Fruit fly (Drosophila melanogaster) Kc167 (cell line): ENCODE measurements around the gene CG12783.

Source experiments
- Myc ChIP-seq: fragments of >200 bp; optimal IDR thresholded peaks from 2 replicates; lab custom pipeline; 2017; ENCODE audit warnings: missing external identifiers
- Sin3A ChIP-seq: fragments of >200 bp; optimal IDR thresholded peaks from 2 replicates; lab custom pipeline; 2018; ENCODE audit warnings: missing external identifiers
- h ChIP-seq: fragments of >200 bp; optimal IDR thresholded peaks from 3 replicates; lab custom pipeline; 2018; ENCODE audit warnings: missing external identifiers
- insv ChIP-seq: fragments of >200 bp; optimal IDR thresholded peaks from 3 replicates; lab custom pipeline; 2018; ENCODE audit warnings: missing external identifiers
- psq ChIP-seq: fragments of >200 bp; optimal IDR thresholded peaks from 2 replicates; lab custom pipeline; 2017; ENCODE audit warnings: missing external identifiers
- ttk ChIP-seq: sonication (Bioruptor generic); optimal IDR thresholded peaks from 2 replicates; lab custom pipeline; 2017; ENCODE audit warnings: missing external identifiers

The CG12783 gene

dm6 chr3R:16569338-16569737, 43.9 kb downstream of the CG12783 start:
- TF ChIP-seq Sin3A (lab: Kevin White, UChicago): no peak
- no peak for TF ChIP-seq h (lab: Kevin White, UChicago)
- TF ChIP-seq psq: no peak
- TF ChIP-seq Myc (lab: Kevin White, UChicago): no peak
- TF ChIP-seq ttk (lab: Kevin White, UChicago): no peak
- no peak for TF ChIP-seq insv

- TF ChIP-seq h (lab: Kevin White, UChicago) (no peak), Sin3A (lab: Kevin White, UChicago) (no peak), Myc (lab: Kevin White, UChicago) (no peak), insv (no peak), ttk (lab: Kevin White, UChicago) (no peak), psq (no peak)
Observed at dm6 chr3R:16564775-16565174, 48.4 kb downstream of the CG12783 start.
